Fruit fly (Drosophila melanogaster) whole organism, embryonic: ENCODE data around the gene Pif1B.

Experiments used
- BtbVII ChIP-seq: fragments of 200-800 bp; sonication (Bioruptor generic); optimal IDR thresholded peaks from 3 replicates; lab custom pipeline; 2017; ENCODE audit warnings: missing biosample characterization, mild to moderate bottlenecking, missing genetic modification characterization
- C15 ChIP-seq: fragments of 200-800 bp; sonication (Bioruptor generic); IDR thresholded peaks from 3 replicates; pipeline ENCODE4 v1.3.6; 2022; ENCODE audit warnings: missing biosample characterization, missing genetic modification characterization
- CG10147 ChIP-seq: fragments of 200-800 bp; sonication (Bioruptor generic); optimal IDR thresholded peaks from 2 replicates; lab custom pipeline; 2019; ENCODE audit warnings: missing biosample characterization, mild to moderate bottlenecking, missing genetic modification characterization, moderate library complexity
- CG1024 ChIP-seq: fragments of 200-800 bp; sonication (Bioruptor generic); IDR thresholded peaks from 2 replicates; pipeline ENCODE4 v1.3.6; 2022; ENCODE audit warnings: missing biosample characterization, missing genetic modification characterization
- CG10543 ChIP-seq: fragments of 200-800 bp; sonication (Bioruptor generic); optimal IDR thresholded peaks from 3 replicates; lab custom pipeline; 2017; ENCODE audit warnings: missing biosample characterization, mild to moderate bottlenecking, missing genetic modification characterization, moderate library complexity
- CG10565 ChIP-seq: fragments of 200-800 bp; sonication (Bioruptor generic); optimal IDR thresholded peaks from 3 replicates; lab custom pipeline; 2016; ENCODE audit warnings: missing biosample characterization, mild to moderate bottlenecking, missing genetic modification characterization
- CG11398 ChIP-seq: fragments of 200-800 bp; sonication (Bioruptor generic); optimal IDR thresholded peaks from 2 replicates; lab custom pipeline; 2016; ENCODE audit warnings: missing biosample characterization, missing genetic modification characterization
- CG12769 ChIP-seq: fragments of 200-800 bp; sonication (Bioruptor generic); optimal IDR thresholded peaks from 2 replicates; lab custom pipeline; 2019; ENCODE audit warnings: missing biosample characterization, mild to moderate bottlenecking, missing genetic modification characterization, moderate library complexity
- CG2199 ChIP-seq: fragments of 200-800 bp; sonication (Bioruptor generic); IDR thresholded peaks from 3 replicates; pipeline ENCODE4 v1.3.6; 2022; ENCODE audit warnings: missing biosample characterization, missing genetic modification characterization
- CG2712 ChIP-seq: fragments of 200-800 bp; optimal IDR thresholded peaks from 3 replicates; lab custom pipeline; 2019; ENCODE audit warnings: missing biosample characterization, mild to moderate bottlenecking, missing genetic modification characterization, moderate library complexity
- CG34422 ChIP-seq: fragments of 200-800 bp; sonication (Bioruptor generic); IDR thresholded peaks from 3 replicates; pipeline ENCODE4 v1.3.6; 2022; ENCODE audit warnings: missing biosample characterization, missing genetic modification characterization
- CG5245 ChIP-seq: fragments of 200-800 bp; sonication (Bioruptor generic); optimal IDR thresholded peaks from 3 replicates; lab custom pipeline; 2016; ENCODE audit warnings: missing biosample characterization, missing genetic modification characterization
- CG7786 ChIP-seq: fragments of 200-800 bp; sonication (Bioruptor generic); optimal IDR thresholded peaks from 2 replicates; lab custom pipeline; 2016; ENCODE audit warnings: missing biosample characterization, missing genetic modification characterization
- CG8359 ChIP-seq: fragments of 200-800 bp; sonication (Bioruptor generic); optimal IDR thresholded peaks from 2 replicates; lab custom pipeline; 2017; ENCODE audit warnings: missing biosample characterization, mild to moderate bottlenecking, missing genetic modification characterization, borderline replicate concordance
- Chrac-16 ChIP-seq: fragments of 200-800 bp; sonication (Bioruptor generic); optimal IDR thresholded peaks from 3 replicates; lab custom pipeline; 2016; ENCODE audit warnings: missing biosample characterization, missing genetic modification characterization
- D19A ChIP-seq: fragments of 200-800 bp; optimal IDR thresholded peaks from 3 replicates; lab custom pipeline; 2019; ENCODE audit warnings: missing biosample characterization, mild to moderate bottlenecking, missing genetic modification characterization, moderate library complexity
- Doc2 ChIP-seq: fragments of 200-800 bp; sonication (Bioruptor generic); IDR thresholded peaks from 2 replicates; pipeline ENCODE4 v1.3.6; 2022; ENCODE audit warnings: missing biosample characterization, missing genetic modification characterization
- Eip74EF ChIP-seq, 2 experiments: fragments of 200-800 bp in 1 of 2; fragments of >200 bp in 1 of 2; sonication (Bioruptor generic) in 1 of 2; optimal IDR thresholded peaks; 2 replicates each; lab custom pipeline; 2017 to 2019; ENCODE audit warnings: missing biosample characterization in 2 of 2, missing genetic modification characterization in 2 of 2, mild to moderate bottlenecking in 1 of 2, moderate library complexity in 1 of 2
- GATAe ChIP-seq: fragments of 200-800 bp; sonication (Bioruptor generic); conservative IDR thresholded peaks from 2 replicates; pipeline ENCODE4 v1.3.6; 2022; ENCODE audit warnings: missing biosample characterization, missing genetic modification characterization
- Med ChIP-seq: fragments of 200-800 bp; sonication (Bioruptor generic); peaks from one replicate; lab custom pipeline; 2016; ENCODE audit warnings: missing biosample characterization, missing genetic modification characterization, mild to moderate bottlenecking, inconsistent platforms, moderate library complexity
- Meics ChIP-seq: fragments of 200-800 bp; sonication (Bioruptor generic); optimal IDR thresholded peaks from 2 replicates; lab custom pipeline; 2017; ENCODE audit warnings: missing biosample characterization, mild to moderate bottlenecking, missing genetic modification characterization
- NK7.1 ChIP-seq: fragments of 200-800 bp; sonication (Bioruptor generic); optimal IDR thresholded peaks from 3 replicates; lab custom pipeline; 2016; ENCODE audit warnings: missing biosample characterization, missing genetic modification characterization
- Tbp ChIP-seq: fragments of >200 bp; optimal IDR thresholded peaks from 2 replicates; lab custom pipeline; 2018; ENCODE audit warnings: missing biosample characterization, missing genetic modification characterization
- abd-A ChIP-seq: fragments of 200-800 bp; sonication (Bioruptor generic); optimal IDR thresholded peaks from 3 replicates; lab custom pipeline; 2019; ENCODE audit warnings: missing biosample characterization, mild to moderate bottlenecking, missing genetic modification characterization, moderate library complexity
- aop ChIP-seq: fragments of 200-800 bp; sonication (Bioruptor generic); IDR thresholded peaks from 2 replicates; pipeline ENCODE4 v1.3.6; 2022; ENCODE audit warnings: missing biosample characterization, missing genetic modification characterization
- ase ChIP-seq: fragments of 200-800 bp; sonication (Bioruptor generic); IDR thresholded peaks from 3 replicates; pipeline ENCODE4 v1.3.6; 2022; ENCODE audit warnings: missing biosample characterization, missing genetic modification characterization
- cas ChIP-seq: fragments of 200-800 bp; sonication (Bioruptor generic); IDR thresholded peaks from 2 replicates; pipeline ENCODE4 v1.3.6; 2022; ENCODE audit warnings: missing biosample characterization, missing genetic modification characterization
- chm ChIP-seq: fragments of 200-800 bp; sonication (Bioruptor generic); IDR thresholded peaks from 2 replicates; pipeline ENCODE4 v1.3.6; 2022; ENCODE audit warnings: missing biosample characterization, missing genetic modification characterization
- ci ChIP-seq: fragments of 200-800 bp; sonication (Bioruptor generic); IDR thresholded peaks from 3 replicates; pipeline ENCODE4 v1.3.6; 2022; ENCODE audit warnings: missing biosample characterization, missing genetic modification characterization
- emc ChIP-seq: fragments of 200-800 bp; sonication (Bioruptor generic); optimal IDR thresholded peaks from 2 replicates; lab custom pipeline; 2016; ENCODE audit warnings: missing biosample characterization, missing genetic modification characterization
- fd64A ChIP-seq: fragments of 200-800 bp; sonication (Bioruptor generic); optimal IDR thresholded peaks from 3 replicates; lab custom pipeline; 2018; ENCODE audit warnings: missing biosample characterization, mild to moderate bottlenecking, missing genetic modification characterization
- gem ChIP-seq: fragments of 200-800 bp; sonication (Bioruptor generic); optimal IDR thresholded peaks from 2 replicates; lab custom pipeline; 2019; ENCODE audit warnings: missing biosample characterization, mild to moderate bottlenecking, missing genetic modification characterization, moderate library complexity
- grn ChIP-seq: fragments of 200-800 bp; sonication (Bioruptor generic); optimal IDR thresholded peaks from 3 replicates; lab custom pipeline; 2017; ENCODE audit warnings: missing biosample characterization, missing genetic modification characterization
- gsb-n ChIP-seq: fragments of 200-800 bp; sonication (Bioruptor generic); optimal IDR thresholded peaks from 3 replicates; lab custom pipeline; 2018; ENCODE audit warnings: missing biosample characterization, mild to moderate bottlenecking, missing genetic modification characterization
- ken ChIP-seq: fragments of 200-800 bp; sonication (Bioruptor generic); IDR thresholded peaks from 3 replicates; pipeline ENCODE4 v1.3.6; 2022; ENCODE audit warnings: missing biosample characterization, missing genetic modification characterization
- klu ChIP-seq: fragments of 200-800 bp; sonication (Bioruptor generic); IDR thresholded peaks from 2 replicates; pipeline ENCODE4 v1.3.6; 2022; ENCODE audit warnings: missing biosample characterization, missing genetic modification characterization
- lab ChIP-seq: fragments of 200-800 bp; sonication (Bioruptor generic); optimal IDR thresholded peaks from 3 replicates; lab custom pipeline; 2017; ENCODE audit warnings: missing biosample characterization, missing genetic modification characterization, mild to moderate bottlenecking, moderate library complexity, missing genetic modification reagents
- lilli ChIP-seq: fragments of 200-800 bp; sonication (Bioruptor generic); optimal IDR thresholded peaks from 3 replicates; lab custom pipeline; 2016; ENCODE audit warnings: missing biosample characterization, missing genetic modification characterization
- nom ChIP-seq: fragments of 200-800 bp; sonication (Bioruptor generic); optimal IDR thresholded peaks from 2 replicates; lab custom pipeline; 2017; ENCODE audit warnings: missing biosample characterization, missing genetic modification characterization, mild to moderate bottlenecking, moderate library complexity, missing genetic modification reagents
- oc ChIP-seq: fragments of 200-800 bp; sonication (Bioruptor generic); optimal IDR thresholded peaks from 2 replicates; lab custom pipeline; 2018; ENCODE audit warnings: missing biosample characterization, mild to moderate bottlenecking, missing genetic modification characterization, moderate library complexity
- pan ChIP-seq, 4 experiments: fragments of >200 bp in 3 of 4; fragments of 200-800 bp in 1 of 4; sonication (Bioruptor generic) in 1 of 4; optimal IDR thresholded peaks in 3 of 4; IDR thresholded peaks in 1 of 4; 2 replicates each; pipeline versions ENCODE4 v1.3.6 to Lab custom; 2017 to 2022; ENCODE audit warnings: missing biosample characterization in 2 of 4, missing genetic modification characterization in 2 of 4, mixed read lengths in 1 of 4
- pfk ChIP-seq: fragments of 200-800 bp; sonication (Bioruptor generic); optimal IDR thresholded peaks from 2 replicates; lab custom pipeline; 2018; ENCODE audit warnings: missing biosample characterization, mild to moderate bottlenecking, missing genetic modification characterization, moderate library complexity
- repo ChIP-seq: fragments of 200-800 bp; sonication (Bioruptor generic); optimal IDR thresholded peaks from 2 replicates; lab custom pipeline; 2016; ENCODE audit warnings: missing biosample characterization, missing genetic modification characterization
- sens ChIP-seq: fragments of 200-800 bp; sonication (Bioruptor generic); peaks from one replicate; lab custom pipeline; 2016; ENCODE audit warnings: missing biosample characterization, missing genetic modification characterization
- sisA ChIP-seq: fragments of 200-800 bp; sonication (Bioruptor generic); IDR thresholded peaks from 2 replicates; pipeline ENCODE4 v1.3.6; 2022; ENCODE audit warnings: missing biosample characterization, missing genetic modification characterization
- so ChIP-seq: fragments of 200-800 bp; sonication (Bioruptor generic); IDR thresholded peaks from 3 replicates; pipeline ENCODE4 v1.3.6; 2022; ENCODE audit warnings: missing biosample characterization, missing genetic modification characterization
- tgo ChIP-seq: fragments of 200-800 bp; sonication (Bioruptor generic); IDR thresholded peaks from 3 replicates; pipeline ENCODE4 v1.3.6; 2022; ENCODE audit warnings: missing biosample characterization, missing genetic modification characterization
- ttk ChIP-seq: fragments of 200-800 bp; sonication (Bioruptor generic); IDR thresholded peaks from 2 replicates; pipeline ENCODE4 v2.1.2; 2022; ENCODE audit warnings: missing biosample characterization, missing genetic modification characterization
- tx ChIP-seq: fragments of 200-800 bp; sonication (Bioruptor generic); optimal IDR thresholded peaks from 2 replicates; lab custom pipeline; 2016; ENCODE audit warnings: missing biosample characterization, missing genetic modification characterization
- vvl ChIP-seq: fragments of 200-800 bp; sonication (Bioruptor generic); IDR thresholded peaks from 2 replicates; pipeline ENCODE4 v1.3.6; 2022; ENCODE audit warnings: missing biosample characterization, missing genetic modification characterization
- zfh1 ChIP-seq: fragments of 200-800 bp; sonication (Bioruptor generic); IDR thresholded peaks from 3 replicates; pipeline ENCODE4 v1.3.6; 2022; ENCODE audit warnings: missing biosample characterization, missing genetic modification characterization
- zfh2 ChIP-seq: fragments of 200-800 bp; sonication (Bioruptor generic); optimal IDR thresholded peaks from 2 replicates; lab custom pipeline; 2016; ENCODE audit warnings: missing biosample characterization, missing genetic modification characterization

Pif1B gene

dm6 chr3R:8741941-8742340 is 59.0 kb downstream of the Pif1B start (continued):
- TF ChIP-seq tgo (GFP tag; lab: Robert Waterston, UW), result no peak
- 0 out of 2 replicates have a peak, but pooled peaks have one; percentile 13 for TF ChIP-seq chm (GFP tag; lab: Robert Waterston, UW)
- no peak for TF ChIP-seq CG8359 (GFP tag; lab: Kevin White, UChicago)
- TF ChIP-seq gem (tag; lab: Kevin White, UChicago), result no peak
- TF ChIP-seq pfk, result no peak
- TF ChIP-seq sens (GFP tag; lab: Kevin White, UChicago), result peak; percentile 58
- no peak for TF ChIP-seq Doc2 (GFP tag; lab: Robert Waterston, UW)
- 0 out of 3 replicates have a peak, but pooled peaks have one; percentile 35 for TF ChIP-seq ken
- peak; percentile 55 for TF ChIP-seq oc (tag; lab: Kevin White, UChicago)
- TF ChIP-seq GATAe (GFP tag; lab: Robert Waterston, UW), result no peak
- TF ChIP-seq lilli, result no peak
- TF ChIP-seq pan (optimal IDR thresholded peaks at IDR 0.05; lab: Kevin White, UChicago), result no peak
- TF ChIP-seq pan (GFP tag; optimal IDR thresholded peaks at IDR 0.05 in 1 of 2, IDR thresholded peaks at IDR 0.05 in 1 of 2), result no peak
- TF ChIP-seq vvl (GFP tag; lab: Robert Waterston, UW), result 0 out of 2 replicates have a peak, but pooled peaks have one; percentile 7
- TF ChIP-seq cas (GFP tag; lab: Robert Waterston, UW), result no peak
- TF ChIP-seq nom (GFP tag; lab: Kevin White, UChicago), result no peak
- TF ChIP-seq repo (GFP tag; lab: Kevin White, UChicago), result no peak
- TF ChIP-seq CG1024 (GFP tag; lab: Robert Waterston, UW), result no peak
- no peak for TF ChIP-seq gsb-n (tag; lab: Kevin White, UChicago)
- TF ChIP-seq CG5245 (GFP tag; lab: Kevin White, UChicago), result no peak
- no peak for TF ChIP-seq emc (GFP tag; lab: Kevin White, UChicago)
- TF ChIP-seq tx (GFP tag; lab: Kevin White, UChicago), result no peak
- no peak for TF ChIP-seq D19A
- 0 out of 2 replicates have a peak, but pooled peaks have one; percentile 4 for TF ChIP-seq sisA (GFP tag; lab: Robert Waterston, UW)
- TF ChIP-seq Chrac-16 (GFP tag; lab: Kevin White, UChicago), result no peak
- no peak for TF ChIP-seq CG11398 (GFP tag; lab: Kevin White, UChicago)
- no peak for TF ChIP-seq CG7786 (GFP tag; lab: Kevin White, UChicago)
- TF ChIP-seq ttk, result no peak
- no peak for TF ChIP-seq CG34422 (GFP tag; lab: Robert Waterston, UW)
- no peak for TF ChIP-seq Meics (GFP tag; lab: Kevin White, UChicago)
- no peak for TF ChIP-seq lab (GFP tag; lab: Kevin White, UChicago)
- no peak for TF ChIP-seq CG10147 (GFP tag; lab: Kevin White, UChicago)
- no peak for TF ChIP-seq klu (GFP tag; lab: Robert Waterston, UW)
- no peak for TF ChIP-seq CG10565
- no peak for TF ChIP-seq zfh2 (GFP tag; lab: Kevin White, UChicago)

dm6 chr3R:8741248-8741647 is 59.7 kb downstream of the Pif1B start:
- peak; percentile 41; the same call in 1 of the 3 replicates for TF ChIP-seq so (GFP tag; lab: Robert Waterston, UW)
- peak; percentile 7 for TF ChIP-seq grn (GFP tag; lab: Kevin White, UChicago)
- TF ChIP-seq ci (GFP tag; lab: Robert Waterston, UW), result 0 out of 3 replicates have a peak, but pooled peaks have one; percentile 33
- peak; percentile 71 for TF ChIP-seq CG12769
- no peak for TF ChIP-seq NK7.1 (GFP tag; lab: Kevin White, UChicago)
- TF ChIP-seq abd-A (tag; lab: Kevin White, UChicago), result peak; percentile 72
- peak; percentile 32 for TF ChIP-seq BtbVII (GFP tag; lab: Kevin White, UChicago)
- no peak for TF ChIP-seq aop (GFP tag; lab: Robert Waterston, UW)
- peak; percentile 42 for TF ChIP-seq fd64A
- peak in 1 of 2 experiments; percentile 46 for TF ChIP-seq Eip74EF (GFP tag; optimal IDR thresholded peaks at IDR 0.05; lab: Kevin White, UChicago)
- TF ChIP-seq CG2712 (tag; lab: Kevin White, UChicago), result no peak
- TF ChIP-seq CG10543, result peak; percentile 48
- TF ChIP-seq ase (GFP tag; lab: Robert Waterston, UW), result no peak
- no peak for TF ChIP-seq Tbp (GFP tag; lab: Kevin White, UChicago)
- TF ChIP-seq C15 (GFP tag; lab: Robert Waterston, UW), result no peak
- TF ChIP-seq Med (GFP tag; lab: Kevin White, UChicago), result peak; percentile 35
- TF ChIP-seq CG2199 (GFP tag; lab: Robert Waterston, UW), result no peak
- TF ChIP-seq zfh1 (GFP tag; lab: Robert Waterston, UW), result no peak
